Worm (Caenorhabditis elegans): ENCODE measurements around the gene ocam-1.

The ocam-1 gene

DNA sequence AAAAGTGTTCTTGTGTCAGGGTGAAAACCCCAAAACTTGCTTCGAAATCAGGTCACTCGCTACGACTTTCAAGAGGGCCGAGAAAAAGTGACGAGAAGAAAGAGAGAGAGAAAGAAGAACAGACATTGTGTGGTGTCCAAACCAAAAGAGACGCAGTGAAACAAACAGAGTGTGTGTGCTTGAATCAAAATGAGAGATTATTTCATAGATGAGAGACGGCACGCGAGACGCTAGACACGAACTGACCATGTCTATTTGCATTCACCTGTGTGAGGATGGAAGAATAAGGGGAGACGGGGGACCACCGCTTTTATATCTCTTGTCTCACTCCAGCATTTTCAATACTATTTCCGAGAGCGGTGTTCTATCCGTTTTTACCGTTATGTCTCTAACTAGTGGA, 31.4 kb downstream of the ocam-1 start (continued):
- TF ChIP-seq attf-5 (GFP tag; optimal IDR thresholded peaks at IDR 0.05) (peak; percentile 22), K12H6.12 (tag; optimal IDR thresholded peaks at IDR 0.05) (peak; percentile 22), ets-4 (GFP tag; optimal IDR thresholded peaks at IDR 0.05) (no peak), B0336.3 (GFP tag; IDR thresholded peaks at IDR 0.05) (peak; percentile 13; the same call in 1 of the 2 replicates), F23B12.7 (tag; optimal IDR thresholded peaks at IDR 0.05; ENCODE audit: insufficient read depth) (no peak), B0019.2 (GFP tag; conservative IDR thresholded peaks at IDR 0.05) (no peak), ceh-27 (GFP tag; optimal IDR thresholded peaks at IDR 0.05) (peak; percentile 71), nfyb-1 (GFP tag; IDR thresholded peaks at IDR 0.05) (peak; percentile 14; the same call in 1 of the 2 replicates)

DNA sequence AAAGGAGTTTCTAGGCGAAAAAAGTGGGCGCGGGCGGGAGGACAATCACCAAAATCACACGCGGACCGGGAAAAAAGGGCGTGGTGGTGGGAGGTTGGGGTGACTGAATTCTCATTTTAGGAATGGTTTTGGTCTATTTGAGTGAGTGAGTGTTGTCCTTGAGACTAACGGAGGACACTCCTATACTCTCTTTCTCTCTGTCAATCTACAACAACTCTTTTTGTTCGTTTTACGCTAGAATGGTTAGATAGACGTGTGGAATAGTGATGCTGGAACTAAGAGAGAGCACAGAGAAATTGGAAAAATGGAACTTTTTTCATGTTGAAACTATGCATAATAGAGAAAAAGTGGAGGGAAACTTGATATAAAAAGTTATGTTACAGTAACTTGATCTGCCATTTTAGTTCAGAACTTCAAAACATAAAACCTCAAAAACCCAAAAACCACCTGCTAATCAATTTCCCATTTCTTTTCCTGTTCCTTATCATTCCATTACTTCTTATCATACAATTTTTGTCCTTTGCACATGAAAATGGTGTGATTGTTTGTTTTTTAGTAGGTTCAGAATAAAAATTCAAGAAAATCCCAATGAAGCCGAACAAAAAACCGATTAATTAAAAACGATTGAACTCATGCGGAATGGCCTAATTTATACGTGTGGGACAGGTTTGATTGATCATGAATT, 32.6 kb downstream of the ocam-1 start:
- TF ChIP-seq somi-1 (GFP tag; optimal IDR thresholded peaks at IDR 0.05) (no peak), nhr-80 (tag; optimal IDR thresholded peaks at IDR 0.05) (peak; percentile 39), bed-1 (GFP tag; IDR thresholded peaks at IDR 0.05) (no peak), F49E8.2 (tag; optimal IDR thresholded peaks at IDR 0.05; ENCODE audit: insufficient read depth) (no peak), lin-26 (GFP tag; IDR thresholded peaks at IDR 0.05) (no peak)

- TF ChIP-seq F37B4.10 (GFP tag; IDR thresholded peaks at IDR 0.05) (no peak), ztf-6 (GFP tag; IDR thresholded peaks at IDR 0.05) (no peak), tbx-9 (tag; optimal IDR thresholded peaks at IDR 0.05; ENCODE audit: borderline replicate concordance) (no peak), mel-28 (tag; optimal IDR thresholded peaks at IDR 0.05; ENCODE audit: borderline replicate concordance) (no peak), nfya-2 (GFP tag; IDR thresholded peaks at IDR 0.05) (no peak), F10E7.11 (tag; optimal IDR thresholded peaks at IDR 0.05) (no peak), pha-4 (tag; optimal IDR thresholded peaks at IDR 0.05) (no peak), dox-1 (GFP tag; IDR thresholded peaks at IDR 0.05) (no peak), repo-1 (tag; optimal IDR thresholded peaks at IDR 0.05) (no peak), aptf-3 (GFP tag; IDR thresholded peaks at IDR 0.05) (no peak), egl-18 (GFP tag; IDR thresholded peaks at IDR 0.05) (no peak), dpl-1 (GFP tag; optimal IDR thresholded peaks at IDR 0.05) (peak; percentile 4), lsl-1 (GFP tag; optimal IDR thresholded peaks at IDR 0.05) (peak; percentile 17), rec-8 (tag; optimal IDR thresholded peaks at IDR 0.05) (no peak), egrh-3 (GFP tag; IDR thresholded peaks at IDR 0.05) (no peak), Y53G8AR.9 (GFP tag; conservative IDR thresholded peaks at IDR 0.05) (no peak), hlh-26 (GFP tag; conservative IDR thresholded peaks at IDR 0.05) (no peak), F57A8.1 (GFP tag; optimal IDR thresholded peaks at IDR 0.05) (no peak), die-1 (tag; optimal IDR thresholded peaks at IDR 0.05) (no peak), akir-1 (GFP tag; optimal IDR thresholded peaks at IDR 0.05) (no peak), mxl-1 (tag; optimal IDR thresholded peaks at IDR 0.05) (no peak), him-1 (tag; optimal IDR thresholded peaks at IDR 0.05) (no peak), snpc-1.3 (tag; optimal IDR thresholded peaks at IDR 0.05; ENCODE audit: insufficient read depth) (no peak), T07F8.4 (tag; optimal IDR thresholded peaks at IDR 0.05) (no peak), let-607 (tag; optimal IDR thresholded peaks at IDR 0.05) (no peak), Y67H2A.10 (GFP tag; conservative IDR thresholded peaks at IDR 0.05) (no peak), ceh-91 (GFP tag; IDR thresholded peaks at IDR 0.05) (no peak), Y79H2A.3 (GFP tag; conservative IDR thresholded peaks at IDR 0.05) (no peak), C06A6.2 (GFP tag; conservative IDR thresholded peaks at IDR 0.05) (no peak), snpc-3.4 (tag; optimal IDR thresholded peaks at IDR 0.05) (no peak)
Measured at ce11 chrV:14133002-14133763, 34.3 kb downstream of the ocam-1 start.

Data from whole organism, young adult.